Worm (Caenorhabditis elegans) whole organism, late embryonic: ENCODE data around the gene clec-245.

Experiments used
- T23F11.4 ChIP-seq: fragments of 200-800 bp; sonication (Bioruptor generic); optimal IDR thresholded peaks from 2 replicates; lab custom pipeline; 2018; ENCODE audit warnings: mild to moderate bottlenecking, missing genetic modification characterization, missing compliant biosample characterization
- ceh-34 ChIP-seq: sonication (generic microtip); optimal IDR thresholded peaks from 2 replicates; lab custom pipeline; 2016; ENCODE audit warnings: mild to moderate bottlenecking, missing genetic modification characterization, missing compliant biosample characterization
- ceh-9 ChIP-seq: sonication (generic microtip); optimal IDR thresholded peaks from 2 replicates; lab custom pipeline; 2016; ENCODE audit warnings: mild to moderate bottlenecking, missing genetic modification characterization, inconsistent platforms, missing compliant biosample characterization
- dve-1 ChIP-seq: sonication (generic microtip); optimal IDR thresholded peaks from 2 replicates; lab custom pipeline; 2017; ENCODE audit warnings: antibody characterized with exemption, mild to moderate bottlenecking, missing genetic modification characterization, missing compliant biosample characterization
- hlh-30 ChIP-seq: sonication (generic microtip); optimal IDR thresholded peaks from 2 replicates; lab custom pipeline; 2017; ENCODE audit warnings: antibody characterized with exemption, missing genetic modification characterization, missing compliant biosample characterization; ENCODE audit not compliant: insufficient read depth
- lim-6 ChIP-seq: sonication (generic microtip); optimal IDR thresholded peaks from 2 replicates; lab custom pipeline; 2016; ENCODE audit warnings: missing genetic modification characterization, missing compliant biosample characterization
- pha-4 ChIP-seq: fragments of 150-350 bp; optimal IDR thresholded peaks from 2 replicates; lab custom pipeline; 2018; ENCODE audit warnings: missing biosample characterization, missing genetic modification reagents, missing genetic modification characterization
- sdc-2 ChIP-seq: sonication (generic microtip); optimal IDR thresholded peaks from 2 replicates; lab custom pipeline; 2016; ENCODE audit warnings: missing genotype, missing genetic modification characterization, missing compliant biosample characterization
- sox-4 ChIP-seq: sonication (generic microtip); optimal IDR thresholded peaks from 2 replicates; lab custom pipeline; 2017; ENCODE audit warnings: mild to moderate bottlenecking, missing genetic modification characterization, inconsistent platforms, missing compliant biosample characterization
- ztf-16 ChIP-seq: sonication (generic microtip); optimal IDR thresholded peaks from 2 replicates; lab custom pipeline; 2017; ENCODE audit warnings: missing genetic modification characterization, missing compliant biosample characterization

DNA sequence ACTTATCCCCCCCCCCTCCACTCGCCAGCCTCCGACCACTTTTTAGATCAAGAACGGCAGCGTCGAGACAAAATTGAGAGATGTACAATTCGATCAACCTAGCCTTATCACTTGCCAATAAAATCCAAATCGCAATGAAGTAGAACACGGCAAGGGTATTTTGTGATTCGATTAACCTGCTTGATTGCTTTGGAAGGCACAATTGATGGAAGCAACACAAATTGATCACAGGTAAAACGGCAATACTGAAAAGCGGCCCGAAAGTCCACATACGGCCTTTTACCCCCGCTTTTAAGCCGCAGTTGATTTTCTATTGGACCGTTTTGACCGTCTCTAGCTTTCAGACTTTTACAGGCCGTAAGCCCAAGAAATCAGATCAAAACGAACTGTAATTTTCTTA lies at the start of gene clec-245:
- TF ChIP-seq ztf-16 (tag; lab: Kevin White, UChicago) (no peak), dve-1 (tag; lab: Kevin White, UChicago) (no peak), sdc-2 (no peak), pha-4 (no peak), lim-6 (tag; lab: Kevin White, UChicago) (no peak), hlh-30 (no peak), ceh-9 (tag; lab: Kevin White, UChicago) (no peak), sox-4 (tag; lab: Kevin White, UChicago) (no peak), T23F11.4 (GFP tag; lab: Kevin White, UChicago) (no peak), ceh-34 (no peak)
